Fruit fly (Drosophila melanogaster) whole organism, prepupa: ENCODE measurements around the gene wls.

Experiments
- Blimp-1 ChIP-seq: fragments of 200-800 bp; sonication (Bioruptor generic); optimal IDR thresholded peaks from 3 replicates; lab custom pipeline; 2017; ENCODE audit warnings: missing biosample characterization, missing genetic modification characterization, mild to moderate bottlenecking, moderate library complexity, missing genetic modification reagents
- CG11902 ChIP-seq: fragments of 200-800 bp; sonication (Bioruptor generic); optimal IDR thresholded peaks from 3 replicates; lab custom pipeline; 2016; ENCODE audit warnings: missing biosample characterization, missing genetic modification characterization
- CG1621 ChIP-seq: fragments of 200-800 bp; sonication (Bioruptor generic); optimal IDR thresholded peaks from 3 replicates; lab custom pipeline; 2018; ENCODE audit warnings: missing biosample characterization, mild to moderate bottlenecking, missing genetic modification characterization
- CG16779 ChIP-seq: fragments of 200-800 bp; sonication (Bioruptor generic); optimal IDR thresholded peaks from 3 replicates; lab custom pipeline; 2017; ENCODE audit warnings: missing biosample characterization, mild to moderate bottlenecking, missing genetic modification characterization
- CG3032 ChIP-seq: fragments of 200-800 bp; optimal IDR thresholded peaks from 2 replicates; lab custom pipeline; 2019; ENCODE audit warnings: missing biosample characterization, mild to moderate bottlenecking, missing genetic modification characterization, moderate library complexity
- CG31627 ChIP-seq: fragments of 200-800 bp; sonication (Bioruptor generic); optimal IDR thresholded peaks from 3 replicates; lab custom pipeline; 2016; ENCODE audit warnings: missing biosample characterization, missing genetic modification characterization
- CG34406 ChIP-seq: fragments of 200-800 bp; sonication (Bioruptor generic); optimal IDR thresholded peaks from 3 replicates; lab custom pipeline; 2016; ENCODE audit warnings: missing biosample characterization, missing genetic modification characterization
- CG3919 ChIP-seq: fragments of 200-800 bp; sonication (Bioruptor generic); optimal IDR thresholded peaks from 3 replicates; lab custom pipeline; 2016; ENCODE audit warnings: missing biosample characterization, missing genetic modification characterization
- CG4318 ChIP-seq: fragments of 200-800 bp; sonication (Bioruptor generic); optimal IDR thresholded peaks from 3 replicates; lab custom pipeline; 2017; ENCODE audit warnings: missing biosample characterization, mild to moderate bottlenecking, missing genetic modification characterization
- CG6276 ChIP-seq: fragments of 200-800 bp; sonication (Bioruptor generic); optimal IDR thresholded peaks from 2 replicates; lab custom pipeline; 2017; ENCODE audit warnings: missing biosample characterization, mild to moderate bottlenecking, missing genetic modification characterization
- CG6792 ChIP-seq: fragments of 200-800 bp; sonication (Bioruptor generic); optimal IDR thresholded peaks from 3 replicates; lab custom pipeline; 2016; ENCODE audit warnings: missing biosample characterization, missing genetic modification characterization
- CG6808 ChIP-seq: fragments of 200-800 bp; sonication (Bioruptor generic); optimal IDR thresholded peaks from 3 replicates; lab custom pipeline; 2017; ENCODE audit warnings: missing biosample characterization, missing genetic modification characterization, mild to moderate bottlenecking, moderate library complexity, missing genetic modification reagents
- CG6854 ChIP-seq: fragments of 200-800 bp; sonication (Bioruptor generic); optimal IDR thresholded peaks from 2 replicates; lab custom pipeline; 2017; ENCODE audit warnings: missing biosample characterization, mild to moderate bottlenecking, missing genetic modification characterization
- CG8119 ChIP-seq: fragments of 200-800 bp; sonication (Bioruptor generic); IDR thresholded peaks from 3 replicates; pipeline ENCODE4 v1.3.6; 2022; ENCODE audit warnings: missing biosample characterization, missing genetic modification characterization
- CG8632 ChIP-seq: fragments of 200-800 bp; sonication (Bioruptor generic); optimal IDR thresholded peaks from 3 replicates; lab custom pipeline; 2016; ENCODE audit warnings: missing biosample characterization, missing genetic modification characterization
- CG9139 ChIP-seq: fragments of 200-800 bp; sonication (Bioruptor generic); optimal IDR thresholded peaks from 3 replicates; lab custom pipeline; 2017; ENCODE audit warnings: missing biosample characterization, mild to moderate bottlenecking, missing genetic modification characterization
- Eip78C ChIP-seq: fragments of 200-800 bp; sonication (Bioruptor generic); peaks from one replicate; lab custom pipeline; 2016; ENCODE audit warnings: missing biosample characterization, missing genetic modification characterization
- Ets96B ChIP-seq: fragments of 200-800 bp; optimal IDR thresholded peaks from 2 replicates; lab custom pipeline; 2019; ENCODE audit warnings: missing biosample characterization, mild to moderate bottlenecking, missing genetic modification characterization, moderate library complexity
- Gug ChIP-seq: fragments of 200-800 bp; sonication (Bioruptor generic); IDR thresholded peaks from 2 replicates; pipeline ENCODE4 v1.3.6; 2022; ENCODE audit warnings: missing biosample characterization, missing genetic modification characterization
- Hr38 ChIP-seq: sonication (Bioruptor generic); optimal IDR thresholded peaks from 2 replicates; lab custom pipeline; 2016; ENCODE audit warnings: missing biosample characterization, missing genetic modification characterization
- Hr39 ChIP-seq: fragments of 200-800 bp; sonication (Bioruptor generic); optimal IDR thresholded peaks from 2 replicates; lab custom pipeline; 2016; ENCODE audit warnings: missing biosample characterization, missing genetic modification characterization
- Met ChIP-seq: fragments of 200-800 bp; sonication (Bioruptor generic); optimal IDR thresholded peaks from 3 replicates; lab custom pipeline; 2016; ENCODE audit warnings: missing biosample characterization, missing genetic modification characterization
- OdsH ChIP-seq: fragments of 200-800 bp; sonication (Bioruptor generic); optimal IDR thresholded peaks from 3 replicates; lab custom pipeline; 2016; ENCODE audit warnings: missing biosample characterization, missing genetic modification characterization
- Smox ChIP-seq: fragments of 200-800 bp; sonication (Bioruptor generic); optimal IDR thresholded peaks from 3 replicates; lab custom pipeline; 2016; ENCODE audit warnings: missing biosample characterization, missing genetic modification characterization
- Sox102F ChIP-seq: fragments of 200-800 bp; sonication (Bioruptor generic); optimal IDR thresholded peaks from 2 replicates; lab custom pipeline; 2016; ENCODE audit warnings: missing biosample characterization, mild to moderate bottlenecking, missing genetic modification characterization
- Sox15 ChIP-seq: fragments of 200-800 bp; sonication (Bioruptor generic); optimal IDR thresholded peaks from 3 replicates; lab custom pipeline; 2016; ENCODE audit warnings: missing biosample characterization, missing genetic modification characterization
- achi ChIP-seq: fragments of 200-800 bp; sonication (Bioruptor generic); optimal IDR thresholded peaks from 3 replicates; lab custom pipeline; 2016; ENCODE audit warnings: missing biosample characterization, missing genetic modification characterization
- cyc ChIP-seq: fragments of 200-800 bp; sonication (Bioruptor generic); optimal IDR thresholded peaks from 3 replicates; lab custom pipeline; 2016; ENCODE audit warnings: missing biosample characterization, missing genetic modification characterization
- dsx ChIP-seq: fragments of 200-800 bp; optimal IDR thresholded peaks from 3 replicates; lab custom pipeline; 2019; ENCODE audit warnings: missing biosample characterization, mild to moderate bottlenecking, missing genetic modification characterization, moderate library complexity; ENCODE audit not compliant: poor library complexity, severe bottlenecking
- esn ChIP-seq: fragments of 200-800 bp; sonication (Bioruptor generic); optimal IDR thresholded peaks from 2 replicates; lab custom pipeline; 2016; ENCODE audit warnings: missing biosample characterization, mild to moderate bottlenecking, missing genetic modification characterization, moderate library complexity
- fd59A ChIP-seq: fragments of 200-800 bp; sonication (Bioruptor generic); optimal IDR thresholded peaks from 2 replicates; lab custom pipeline; 2017; ENCODE audit warnings: missing biosample characterization, mild to moderate bottlenecking, missing genetic modification characterization, missing genetic modification reagents
- fd85E ChIP-seq: fragments of 200-800 bp; sonication (Bioruptor generic); optimal IDR thresholded peaks from 3 replicates; lab custom pipeline; 2016; ENCODE audit warnings: missing biosample characterization, missing genetic modification characterization
- fkh ChIP-seq: fragments of 200-800 bp; sonication (Bioruptor generic); optimal IDR thresholded peaks from 3 replicates; lab custom pipeline; 2017; ENCODE audit warnings: missing biosample characterization, mild to moderate bottlenecking, missing genetic modification characterization, moderate library complexity
- lz ChIP-seq: fragments of 200-800 bp; sonication (Bioruptor generic); optimal IDR thresholded peaks from 3 replicates; lab custom pipeline; 2016; ENCODE audit warnings: missing biosample characterization, missing genetic modification characterization
- salr ChIP-seq, 2 experiments: fragments of 200-800 bp; sonication (Bioruptor generic); optimal IDR thresholded peaks; 3 replicates each; lab custom pipeline; 2016 to 2018; ENCODE audit warnings: missing biosample characterization in 2 of 2, missing genetic modification characterization in 2 of 2, mild to moderate bottlenecking in 1 of 2
- spab ChIP-seq: fragments of 200-800 bp; sonication (Bioruptor generic); optimal IDR thresholded peaks from 2 replicates; lab custom pipeline; 2017; ENCODE audit warnings: missing biosample characterization, mild to moderate bottlenecking, missing genetic modification characterization, missing genetic modification reagents
- ss ChIP-seq, 2 experiments: fragments of 200-800 bp; sonication (Bioruptor generic); optimal IDR thresholded peaks; 2 replicates in 1 of 2; 3 replicates in 1 of 2; lab custom pipeline; 2017 to 2018; ENCODE audit warnings: mild to moderate bottlenecking in 2 of 2, missing biosample characterization in 2 of 2, missing genetic modification characterization in 2 of 2, moderate library complexity in 1 of 2
- svp ChIP-seq: fragments of 200-800 bp; sonication (Bioruptor generic); peaks from one replicate; lab custom pipeline; 2016; ENCODE audit warnings: missing biosample characterization, missing genetic modification characterization

The wls gene

dm6 chr3L:11215244-11216121, 46.1 kb upstream of the wls start (continued):
- TF ChIP-seq fd59A (GFP tag; lab: Kevin White, UChicago) (peak; percentile 67), Smox (GFP tag; lab: Kevin White, UChicago) (peak; percentile 94), lz (GFP tag; lab: Kevin White, UChicago) (peak; percentile 96), Sox102F (GFP tag; lab: Kevin White, UChicago) (peak; percentile 95), CG6808 (GFP tag; lab: Kevin White, UChicago) (peak; percentile 87), Ets96B (tag; lab: Kevin White, UChicago) (peak; percentile 84), svp (GFP tag; lab: Kevin White, UChicago) (peak; percentile 97), OdsH (GFP tag; lab: Kevin White, UChicago) (peak; percentile 91), esn (peak; percentile 97), Gug (GFP tag; lab: Robert Waterston, UW) (peak; percentile 94), spab (GFP tag; lab: Kevin White, UChicago) (peak; percentile 76), CG8119 (GFP tag; lab: Robert Waterston, UW) (peak; percentile 96), Sox15 (peak; percentile 86), achi (GFP tag; lab: Kevin White, UChicago) (peak; percentile 94), CG8632 (peak; percentile 93), CG6854 (peak; percentile 83), CG1621 (peak; percentile 85), CG6276 (GFP tag; lab: Kevin White, UChicago) (peak; percentile 89), ss (GFP tag; optimal IDR thresholded peaks at IDR 0.05; lab: Kevin White, UChicago) (peak; percentile 58 to 81), CG16779 (tag; lab: Kevin White, UChicago) (peak; percentile 73), CG4318 (GFP tag; lab: Kevin White, UChicago) (no peak), CG31627 (GFP tag; lab: Kevin White, UChicago) (peak; percentile 96)

DNA sequence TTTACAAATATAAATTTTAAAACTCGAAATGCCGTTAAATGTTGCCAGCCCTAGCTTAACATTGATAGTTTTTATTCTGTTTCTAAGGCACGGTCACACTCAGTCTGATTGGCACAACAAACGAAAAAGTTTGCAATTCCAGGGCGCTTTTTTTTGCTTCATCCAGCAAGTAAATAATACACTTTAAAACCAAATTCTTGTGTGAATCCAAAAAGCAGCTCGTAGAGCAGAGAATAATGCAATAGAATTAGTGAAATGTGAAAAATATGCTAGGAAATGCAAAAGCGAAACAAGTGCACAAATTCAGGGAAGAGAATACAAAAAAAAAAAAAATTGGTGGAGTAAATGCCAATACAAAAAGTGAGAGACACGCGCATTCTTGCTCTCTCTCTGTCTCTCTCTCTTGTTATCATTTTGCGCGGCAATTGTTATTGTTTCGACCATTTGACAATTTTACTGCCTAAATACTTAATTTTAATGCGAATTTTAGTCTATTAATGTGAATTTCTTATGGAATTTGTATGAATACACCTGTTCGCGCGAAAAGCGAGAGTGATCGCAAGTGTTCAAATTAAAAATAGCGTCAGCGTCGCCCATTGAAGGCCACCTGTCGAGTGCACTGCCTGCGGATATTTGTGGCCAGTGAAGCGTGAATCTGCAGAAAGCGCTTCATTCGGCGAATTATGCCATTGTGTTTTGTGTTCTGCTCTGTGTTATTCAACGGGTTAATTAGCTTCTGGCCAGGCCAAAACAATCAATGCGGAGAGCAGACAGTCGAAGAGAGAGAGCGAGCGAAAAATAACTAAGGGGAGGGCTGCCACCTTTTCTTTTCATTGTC, 45.2 kb upstream of the wls start, which contains the start of gene CG42671:
Gene CG42671, plus strand, starts transcription at position 100 of the 838 bp plus-strand sequence.
- TF ChIP-seq CG8119 (GFP tag; lab: Robert Waterston, UW) (peak; percentile 65), CG3032 (peak; percentile 37), ss (GFP tag; optimal IDR thresholded peaks at IDR 0.05; lab: Kevin White, UChicago) (peak in 1 of 2 experiments; percentile 10), CG9139 (peak; percentile 45), CG34406 (GFP tag; lab: Kevin White, UChicago) (no peak), CG3919 (GFP tag; lab: Kevin White, UChicago) (no peak), cyc (GFP tag; lab: Kevin White, UChicago) (no peak), fkh (peak; percentile 75), CG6276 (GFP tag; lab: Kevin White, UChicago) (peak; percentile 32), CG16779 (tag; lab: Kevin White, UChicago) (peak; percentile 50), Blimp-1 (GFP tag; lab: Kevin White, UChicago) (no peak), CG6808 (GFP tag; lab: Kevin White, UChicago) (peak; percentile 39), CG11902 (no peak), Sox102F (GFP tag; lab: Kevin White, UChicago) (no peak), dsx (GFP tag; lab: Kevin White, UChicago) (peak; percentile 66), CG31627 (GFP tag; lab: Kevin White, UChicago) (no peak)

DNA sequence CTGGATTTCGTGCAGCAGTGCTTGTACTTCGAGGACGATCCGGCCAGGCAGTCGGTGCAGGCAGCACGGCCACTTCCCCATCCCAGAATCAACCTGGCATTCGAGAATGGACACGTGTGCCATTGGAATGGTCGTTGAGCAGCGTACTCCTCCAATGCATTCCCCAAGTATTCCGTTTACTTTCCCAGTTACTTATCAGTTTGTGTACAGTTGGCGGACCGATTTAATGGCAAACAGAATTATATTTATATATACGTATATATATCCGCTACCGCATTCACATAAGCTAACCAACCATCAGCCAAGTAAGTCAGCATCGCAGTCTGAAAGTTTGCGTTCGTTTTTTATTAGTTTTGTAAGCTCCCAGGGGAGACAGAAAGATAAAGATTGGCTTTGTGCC, 44.2 kb upstream of the wls start:
- TF ChIP-seq CG1621 (peak; percentile 4), CG6808 (GFP tag; lab: Kevin White, UChicago) (peak; percentile 38), Met (GFP tag; lab: Kevin White, UChicago) (no peak), Hr39 (no peak), Eip78C (GFP tag; lab: Kevin White, UChicago) (peak; percentile 67), Hr38 (GFP tag; lab: Kevin White, UChicago) (no peak), Sox102F (GFP tag; lab: Kevin White, UChicago) (no peak), fd85E (no peak), salr (GFP tag; optimal IDR thresholded peaks at IDR 0.05; lab: Kevin White, UChicago) (no peak), Blimp-1 (GFP tag; lab: Kevin White, UChicago) (no peak), ss (GFP tag; optimal IDR thresholded peaks at IDR 0.05; lab: Kevin White, UChicago) (peak; percentile 27 to 63), CG6792 (GFP tag; lab: Kevin White, UChicago) (no peak), CG6854 (peak; percentile 13), CG9139 (peak; percentile 21)
